Fruit fly (Drosophila melanogaster) whole organism, prepupa: ENCODE results near the gene Osi7.

ENCODE experiments used
- Eip78C ChIP-seq: fragments of 200-800 bp; sonication (Bioruptor generic); peaks from one replicate; lab custom pipeline; 2016; ENCODE audit warnings: missing biosample characterization, missing genetic modification characterization
- Hr38 ChIP-seq: sonication (Bioruptor generic); optimal IDR thresholded peaks from 2 replicates; lab custom pipeline; 2016; ENCODE audit warnings: missing biosample characterization, missing genetic modification characterization
- Lpt ChIP-seq: fragments of 200-800 bp; sonication (Bioruptor generic); optimal IDR thresholded peaks from 3 replicates; lab custom pipeline; 2016; ENCODE audit warnings: missing biosample characterization, missing genetic modification characterization
- Smox ChIP-seq: fragments of 200-800 bp; sonication (Bioruptor generic); optimal IDR thresholded peaks from 3 replicates; lab custom pipeline; 2016; ENCODE audit warnings: missing biosample characterization, missing genetic modification characterization
- Sox102F ChIP-seq: fragments of 200-800 bp; sonication (Bioruptor generic); optimal IDR thresholded peaks from 2 replicates; lab custom pipeline; 2016; ENCODE audit warnings: missing biosample characterization, mild to moderate bottlenecking, missing genetic modification characterization
- dsx ChIP-seq: fragments of 200-800 bp; optimal IDR thresholded peaks from 3 replicates; lab custom pipeline; 2019; ENCODE audit warnings: missing biosample characterization, mild to moderate bottlenecking, missing genetic modification characterization, moderate library complexity; ENCODE audit not compliant: poor library complexity, severe bottlenecking
- esn ChIP-seq: fragments of 200-800 bp; sonication (Bioruptor generic); optimal IDR thresholded peaks from 2 replicates; lab custom pipeline; 2016; ENCODE audit warnings: missing biosample characterization, mild to moderate bottlenecking, missing genetic modification characterization, moderate library complexity
- svp ChIP-seq: fragments of 200-800 bp; sonication (Bioruptor generic); peaks from one replicate; lab custom pipeline; 2016; ENCODE audit warnings: missing biosample characterization, missing genetic modification characterization

- TF ChIP-seq Hr38 (GFP tag; lab: Kevin White, UChicago): no peak
- TF ChIP-seq Eip78C (GFP tag; lab: Kevin White, UChicago): no peak
- no peak for TF ChIP-seq esn (GFP tag; lab: Kevin White, UChicago)
- no peak for TF ChIP-seq Lpt (GFP tag; lab: Kevin White, UChicago)
- TF ChIP-seq dsx (GFP tag; lab: Kevin White, UChicago): no peak
- TF ChIP-seq Sox102F: no peak
- TF ChIP-seq Smox: no peak
- no peak for TF ChIP-seq svp (GFP tag; lab: Kevin White, UChicago)
Observed at dm6 chr3R:6290289-6290688, 41.5 kb downstream of the Osi7 start.
